Fruit fly (Drosophila melanogaster) whole organism, wandering third instar larva: ENCODE data around the gene y.
A peak's percentile ranks its signal among the peaks of the same experiment; 100 is the strongest.

Experiments used
- CG32264 ChIP-seq: fragments of 200-800 bp; sonication (Bioruptor generic); optimal IDR thresholded peaks from 2 replicates; lab custom pipeline; 2016; ENCODE audit warnings: missing biosample characterization, missing genetic modification characterization
- CG9705 ChIP-seq: fragments of 200-800 bp; sonication (Bioruptor generic); optimal IDR thresholded peaks from 2 replicates; lab custom pipeline; 2018; ENCODE audit warnings: missing biosample characterization, mild to moderate bottlenecking, missing genetic modification characterization
- CrebA ChIP-seq: fragments of 200-800 bp; sonication (Bioruptor generic); optimal IDR thresholded peaks from 2 replicates; lab custom pipeline; 2016; ENCODE audit warnings: missing biosample characterization, mild to moderate bottlenecking, missing genetic modification characterization, borderline replicate concordance
- Dfd ChIP-seq: fragments of >200 bp; optimal IDR thresholded peaks from 2 replicates; lab custom pipeline; 2017; ENCODE audit warnings: missing biosample characterization, missing genetic modification characterization
- Dif ChIP-seq: fragments of 200-275, 200-300 bp; sonication (Bioruptor generic); optimal IDR thresholded peaks from 2 replicates; lab custom pipeline; 2018; ENCODE audit warnings: missing biosample characterization, missing genetic modification characterization; ENCODE audit not compliant: partially characterized antibody
- GATAd ChIP-seq: sonication (Bioruptor generic); optimal IDR thresholded peaks from 2 replicates; lab custom pipeline; 2016; ENCODE audit warnings: missing biosample characterization, missing genetic modification characterization
- Hnf4 ChIP-seq: fragments of 200-800 bp; sonication (Bioruptor generic); optimal IDR thresholded peaks from 2 replicates; lab custom pipeline; 2016; ENCODE audit warnings: missing biosample characterization, mild to moderate bottlenecking, missing genetic modification characterization
- Hr83 ChIP-seq: fragments of 200-300 bp; sonication (Bioruptor generic); optimal IDR thresholded peaks from 2 replicates; lab custom pipeline; 2016; ENCODE audit warnings: missing biosample characterization, mild to moderate bottlenecking, missing genetic modification characterization, moderate library complexity; ENCODE audit not compliant: poor library complexity, severe bottlenecking
- Jra ChIP-seq: sonication (Bioruptor generic); optimal IDR thresholded peaks from 2 replicates; lab custom pipeline; 2016; ENCODE audit warnings: missing biosample characterization, missing genetic modification characterization
- Mio ChIP-seq: sonication (Bioruptor generic); optimal IDR thresholded peaks from 2 replicates; lab custom pipeline; 2016; ENCODE audit warnings: missing biosample characterization, missing genetic modification characterization
- Myc ChIP-seq: fragments of >200 bp; optimal IDR thresholded peaks from 2 replicates; lab custom pipeline; 2017
- OdsH ChIP-seq: fragments of 200-800 bp; sonication (Bioruptor generic); optimal IDR thresholded peaks from 2 replicates; lab custom pipeline; 2016; ENCODE audit warnings: missing biosample characterization, mild to moderate bottlenecking, missing genetic modification characterization
- Rel ChIP-seq, 2 experiments: fragments of 200-800 bp; sonication (Bioruptor generic) in 1 of 2; optimal IDR thresholded peaks; 2 replicates in 1 of 2; 3 replicates in 1 of 2; lab custom pipeline; 2016 to 2019; ENCODE audit warnings: mild to moderate bottlenecking in 2 of 2, missing biosample characterization in 2 of 2, missing genetic modification characterization in 2 of 2, moderate library complexity in 1 of 2
- Sp1 ChIP-seq: fragments of 200-800 bp; sonication (Bioruptor generic); optimal IDR thresholded peaks from 3 replicates; lab custom pipeline; 2019; ENCODE audit warnings: missing biosample characterization, mild to moderate bottlenecking, missing genetic modification characterization, moderate library complexity
- Vsx2 ChIP-seq: fragments of 200-300, 225-300 bp; sonication (Bioruptor generic); optimal IDR thresholded peaks from 2 replicates; lab custom pipeline; 2018; ENCODE audit warnings: missing biosample characterization, missing genetic modification characterization; ENCODE audit not compliant: partially characterized antibody
- br ChIP-seq: fragments of 200-800 bp; sonication (Bioruptor generic); optimal IDR thresholded peaks from 2 replicates; lab custom pipeline; 2016; ENCODE audit warnings: missing biosample characterization, missing genetic modification characterization
- dl ChIP-seq, 2 experiments: fragments of 175-275, 200-275 bp in 1 of 2; fragments of 200-275 bp in 1 of 2; sonication (Bioruptor generic); optimal IDR thresholded peaks; lab custom pipeline; 2018; ENCODE audit warnings: mild to moderate bottlenecking in 2 of 2, missing biosample characterization in 2 of 2, missing genetic modification characterization in 2 of 2, moderate library complexity in 2 of 2; ENCODE audit not compliant: partially characterized antibody in 2 of 2, insufficient read depth in 1 of 2
- dmrt93B ChIP-seq: fragments of 200-800 bp; sonication (Bioruptor generic); optimal IDR thresholded peaks from 2 replicates; lab custom pipeline; 2018; ENCODE audit warnings: missing biosample characterization, mild to moderate bottlenecking, missing genetic modification characterization
- ey ChIP-seq: fragments of 200-800 bp; sonication (Bioruptor generic); optimal IDR thresholded peaks from 2 replicates; lab custom pipeline; 2016; ENCODE audit warnings: missing biosample characterization, missing genetic modification characterization
- foxo ChIP-seq, 2 experiments: fragments of 200-800 bp; sonication (Bioruptor generic); optimal IDR thresholded peaks; 2 replicates in 1 of 2; 3 replicates in 1 of 2; lab custom pipeline; 2016 to 2017; ENCODE audit warnings: missing biosample characterization in 2 of 2, missing genetic modification characterization in 2 of 2
- fru ChIP-seq: fragments of 200-800 bp; sonication (Bioruptor generic); optimal IDR thresholded peaks from 3 replicates; lab custom pipeline; 2016; ENCODE audit warnings: missing biosample characterization, mild to moderate bottlenecking, missing genetic modification characterization
- h ChIP-seq: fragments of 200-800 bp; sonication (Bioruptor generic); optimal IDR thresholded peaks from 3 replicates; lab custom pipeline; 2016; ENCODE audit warnings: missing biosample characterization, mild to moderate bottlenecking, missing genetic modification characterization
- jim ChIP-seq: fragments of 175-275, 200-325 bp; sonication (Bioruptor generic); optimal IDR thresholded peaks from 2 replicates; lab custom pipeline; 2016; ENCODE audit warnings: missing biosample characterization, mild to moderate bottlenecking, missing genetic modification characterization
- lola ChIP-seq: fragments of >200 bp; optimal IDR thresholded peaks from 2 replicates; lab custom pipeline; 2017; ENCODE audit warnings: missing biosample characterization, missing genetic modification characterization
- psq ChIP-seq: fragments of 200-800 bp; sonication (Bioruptor generic); optimal IDR thresholded peaks from 3 replicates; lab custom pipeline; 2017; ENCODE audit warnings: missing biosample characterization, mild to moderate bottlenecking, missing genetic modification characterization, moderate library complexity
- rgr ChIP-seq: fragments of 200-800 bp; sonication (Bioruptor generic); optimal IDR thresholded peaks from 3 replicates; lab custom pipeline; 2016; ENCODE audit warnings: missing biosample characterization, mild to moderate bottlenecking, missing genetic modification characterization
- sage ChIP-seq: fragments of 200-800 bp; sonication (Bioruptor generic); optimal IDR thresholded peaks from 2 replicates; lab custom pipeline; 2016; ENCODE audit warnings: missing biosample characterization, mild to moderate bottlenecking, missing genetic modification characterization
- sv ChIP-seq: fragments of 200-800 bp; sonication (Bioruptor generic); optimal IDR thresholded peaks from 3 replicates; lab custom pipeline; 2016; ENCODE audit warnings: missing biosample characterization, missing genetic modification characterization
- tai ChIP-seq: sonication (Bioruptor generic); optimal IDR thresholded peaks from 2 replicates; lab custom pipeline; 2016; ENCODE audit warnings: missing biosample characterization, missing genetic modification characterization
- usp ChIP-seq: fragments of >200 bp; optimal IDR thresholded peaks from 2 replicates; lab custom pipeline; 2017; ENCODE audit warnings: missing biosample characterization, missing genetic modification characterization
- woc ChIP-seq: sonication (Bioruptor generic); optimal IDR thresholded peaks from 2 replicates; lab custom pipeline; 2016; ENCODE audit warnings: missing biosample characterization, mild to moderate bottlenecking, missing genetic modification characterization

Gene y

DNA sequence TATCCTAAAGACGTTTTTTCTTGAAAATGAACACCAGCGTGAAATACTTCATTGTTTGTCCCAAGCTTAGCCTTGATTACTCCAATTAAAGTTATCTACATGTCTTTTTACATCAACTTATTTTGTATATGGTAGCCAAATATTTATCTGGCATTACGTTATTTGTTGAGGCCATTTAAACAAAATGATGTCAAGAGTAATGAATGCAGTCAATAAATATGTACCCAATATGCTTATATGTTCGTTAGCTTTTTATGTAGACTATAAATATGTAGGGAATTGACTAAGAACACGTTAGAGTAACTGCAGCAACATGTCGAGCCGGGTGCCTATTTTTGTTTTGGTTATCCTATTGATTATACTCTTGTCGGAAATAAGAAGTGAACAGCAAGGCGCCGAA lies 6.0 kb upstream of the y start, which contains the start of gene CG43181:
Gene CG43181 (plus strand): TSS at position 301 of the 400 bp plus-strand sequence.
- no peak for TF ChIP-seq ey (GFP tag; lab: Kevin White, UChicago)
- TF ChIP-seq, all 38 proteins: peak for 0

DNA sequence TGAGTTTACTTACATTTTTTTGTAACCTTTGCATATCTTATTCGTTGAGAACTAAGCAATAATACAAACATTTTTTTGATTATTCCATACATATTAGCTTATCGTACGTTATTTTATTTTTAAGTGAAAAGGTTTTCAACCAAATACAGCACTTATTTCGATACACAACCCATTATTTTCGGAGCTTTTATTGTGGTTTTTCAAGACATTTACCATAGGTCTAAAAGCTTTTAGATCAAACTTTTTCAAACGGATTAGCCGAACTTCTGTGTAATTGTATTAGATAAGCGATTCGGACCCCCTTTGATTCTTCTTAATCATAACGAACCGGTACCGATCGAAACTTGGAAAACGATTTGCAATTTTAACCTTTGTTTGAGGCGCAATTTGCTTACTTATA lies 5.3 kb upstream of the y start:
- no peak for TF ChIP-seq sage (GFP tag; lab: Kevin White, UChicago)
- no peak for TF ChIP-seq jim
- no peak for TF ChIP-seq Jra (GFP tag; lab: Kevin White, UChicago)
- no peak for TF ChIP-seq dmrt93B (GFP tag; lab: Kevin White, UChicago)

DNA sequence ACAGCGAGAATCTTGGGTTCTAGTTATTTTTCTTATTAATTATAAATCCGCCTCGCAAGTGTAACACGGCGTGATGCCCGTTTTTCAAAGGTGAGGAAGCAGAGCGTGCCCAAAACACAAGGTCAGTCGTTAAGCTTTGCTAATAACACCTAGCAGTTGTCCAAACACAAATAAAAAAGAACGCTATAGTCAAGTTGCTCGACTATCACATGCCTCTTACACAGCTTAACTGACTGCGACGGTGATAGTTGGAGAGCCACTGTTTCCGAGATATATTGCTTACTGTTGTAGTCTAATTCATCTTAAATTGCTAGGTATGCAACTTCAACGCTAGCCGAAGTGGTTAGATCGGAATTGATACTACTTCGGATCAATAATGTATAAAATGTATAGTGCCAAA lies 4.7 kb upstream of the y start:
- TF ChIP-seq woc (GFP tag; lab: Kevin White, UChicago) (no peak), Dif (GFP tag; lab: Kevin White, UChicago) (no peak), Mio (GFP tag; lab: Kevin White, UChicago) (no peak), Vsx2 (no peak), dmrt93B (GFP tag; lab: Kevin White, UChicago) (no peak), Dfd (no peak), Hnf4 (no peak), CrebA (no peak), Rel (GFP tag; optimal IDR thresholded peaks at IDR 0.05; lab: Kevin White, UChicago) (no peak), Rel (tag; optimal IDR thresholded peaks at IDR 0.05; lab: Kevin White, UChicago) (no peak), lola (no peak), Sp1 (GFP tag; lab: Kevin White, UChicago) (no peak), GATAd (GFP tag; lab: Kevin White, UChicago) (no peak), CG32264 (GFP tag; lab: Kevin White, UChicago) (no peak), sv (GFP tag; lab: Kevin White, UChicago) (no peak)

DNA sequence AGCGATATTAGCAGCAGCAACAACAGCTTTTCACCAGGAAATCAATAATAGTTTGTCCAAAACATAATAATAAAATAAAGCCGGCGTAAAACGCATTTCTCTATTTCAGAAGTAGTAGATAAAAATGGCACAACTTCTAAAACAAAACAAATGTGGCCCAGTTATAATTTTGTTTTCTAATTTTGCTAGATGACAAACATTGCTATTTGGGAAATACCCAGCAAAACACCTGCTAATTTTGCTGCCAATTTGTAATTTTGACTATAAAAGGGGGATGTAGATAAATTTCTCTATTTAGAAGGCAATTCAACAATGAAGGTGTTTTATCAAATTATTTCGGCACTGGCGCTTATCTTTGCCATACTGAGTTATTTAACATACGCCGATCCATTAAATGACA lies 3.5 kb upstream of the y start, which contains the start of gene CG43182:
Gene CG43182 (plus strand): TSS at position 301 of the 400 bp plus-strand sequence.
- TF ChIP-seq usp (GFP tag; lab: Kevin White, UChicago), result no peak
- TF ChIP-seq dl (GFP tag; optimal IDR thresholded peaks at IDR 0.05; lab: Kevin White, UChicago; ENCODE audit: insufficient read depth in 1 of 2, partially characterized antibody in 2 of 2), result no peak
- TF ChIP-seq sv (GFP tag; lab: Kevin White, UChicago), result no peak
- no peak for TF ChIP-seq Dif (GFP tag; lab: Kevin White, UChicago)
- no peak for TF ChIP-seq Hr83
- no peak for TF ChIP-seq Rel (GFP tag; optimal IDR thresholded peaks at IDR 0.05; lab: Kevin White, UChicago)
- no peak for TF ChIP-seq Rel (tag; optimal IDR thresholded peaks at IDR 0.05; lab: Kevin White, UChicago)
- no peak for TF ChIP-seq tai

DNA sequence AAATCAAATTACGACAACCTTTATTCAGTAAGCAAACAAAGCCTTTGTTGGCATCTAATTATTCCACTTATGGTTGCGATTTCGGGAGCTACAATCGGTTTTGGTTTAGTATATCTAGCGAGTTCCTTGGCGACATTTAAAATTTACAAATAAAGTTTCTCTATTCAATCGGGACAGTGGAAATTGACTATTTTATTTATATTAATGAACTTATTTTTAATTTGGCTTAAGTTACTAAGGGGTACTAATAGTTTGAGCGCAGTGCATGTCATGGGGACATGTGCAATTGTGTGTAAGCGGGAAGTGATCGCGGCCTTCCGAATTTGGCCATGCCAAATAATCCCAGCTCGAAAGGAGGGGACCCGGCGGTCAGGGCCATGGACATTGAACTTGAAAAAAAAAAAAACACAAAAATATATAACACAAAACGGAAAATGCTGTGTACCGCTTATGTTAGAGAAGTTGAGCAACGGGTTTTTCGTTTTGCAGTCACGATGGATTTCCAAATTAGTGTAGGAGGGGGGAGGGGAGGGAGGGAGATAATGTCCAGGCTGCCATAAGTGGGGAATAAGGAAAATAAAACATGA lies 2.3 kb upstream of the y start:
- no peak for TF ChIP-seq fru (GFP tag; lab: Kevin White, UChicago)
- TF ChIP-seq CG9705 (GFP tag; lab: Kevin White, UChicago), result no peak
- TF ChIP-seq foxo (GFP tag; optimal IDR thresholded peaks at IDR 0.05; lab: Kevin White, UChicago), result no peak
- TF ChIP-seq Myc (lab: Kevin White, UChicago), result no peak
- no peak for TF ChIP-seq usp (GFP tag; lab: Kevin White, UChicago)
- no peak for TF ChIP-seq dmrt93B (GFP tag; lab: Kevin White, UChicago)
- no peak for TF ChIP-seq sv (GFP tag; lab: Kevin White, UChicago)
- no peak for TF ChIP-seq h (GFP tag; lab: Kevin White, UChicago)

DNA sequence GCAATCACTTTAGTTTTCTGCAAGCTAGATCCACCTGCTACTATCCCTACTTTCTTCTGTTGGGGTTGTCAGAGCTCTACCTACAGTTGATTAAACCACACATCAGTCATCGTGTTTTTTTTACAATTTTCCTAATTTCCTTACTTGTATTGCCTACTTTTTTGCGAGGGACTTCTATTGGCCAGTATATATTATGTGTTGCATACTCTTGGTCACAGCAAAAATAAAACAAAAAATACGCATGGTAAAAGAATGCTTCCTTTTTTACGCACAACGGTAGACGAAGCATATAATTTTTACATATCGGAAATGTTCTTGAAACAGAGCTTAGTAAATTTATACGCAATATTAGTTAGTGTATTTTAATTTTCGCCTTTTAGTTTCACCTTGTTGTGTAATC lies 5.1 kb downstream of the y start:
- TF ChIP-seq foxo (GFP tag; optimal IDR thresholded peaks at IDR 0.05; lab: Kevin White, UChicago), result no peak
- no peak for TF ChIP-seq sv (GFP tag; lab: Kevin White, UChicago)
- no peak for TF ChIP-seq OdsH
- no peak for TF ChIP-seq fru (GFP tag; lab: Kevin White, UChicago)
- TF ChIP-seq rgr (GFP tag; lab: Kevin White, UChicago), result no peak
- TF ChIP-seq lola, result no peak
- no peak for TF ChIP-seq h (GFP tag; lab: Kevin White, UChicago)
- TF ChIP-seq Vsx2, result peak; percentile 36
- TF ChIP-seq Sp1 (GFP tag; lab: Kevin White, UChicago), result peak; percentile 48
- no peak for TF ChIP-seq dl (GFP tag; optimal IDR thresholded peaks at IDR 0.05; lab: Kevin White, UChicago; ENCODE audit: insufficient read depth in 1 of 2, partially characterized antibody in 2 of 2)
- no peak for TF ChIP-seq CG32264 (GFP tag; lab: Kevin White, UChicago)
- TF ChIP-seq Hr83, result no peak
- no peak for TF ChIP-seq CrebA
- TF ChIP-seq jim, result peak; percentile 52
- peak; percentile 75 for TF ChIP-seq Myc (lab: Kevin White, UChicago)
- no peak for TF ChIP-seq br (GFP tag; lab: Kevin White, UChicago)
- no peak for TF ChIP-seq psq (GFP tag; lab: Kevin White, UChicago)
- no peak for TF ChIP-seq Hnf4
- TF ChIP-seq, all 38 proteins: peak for 4
